Fruit fly (Drosophila melanogaster): Measurements from ENCODE around the gene CG10462.

The CG10462 gene

dm6 chr2L:19756716-19757115 lies 20.9 kb upstream of the CG10462 start, which contains the start of gene CG10631 (continued):
- TF ChIP-seq CG11398 (GFP tag; optimal IDR thresholded peaks at IDR 0.05) (no peak), Nf-YC (tag; optimal IDR thresholded peaks at IDR 0.05) (peak; percentile 9), CG7745 (tag; optimal IDR thresholded peaks at IDR 0.05) (no peak), Opbp (GFP tag; IDR thresholded peaks at IDR 0.05; ENCODE audit: partially characterized antibody) (peak; percentile 79), TFAM (GFP tag; optimal IDR thresholded peaks at IDR 0.05) (no peak), grn (GFP tag; optimal IDR thresholded peaks at IDR 0.05) (no peak), Deaf1 (tag; optimal IDR thresholded peaks at IDR 0.05) (peak; percentile 80), unpg (GFP tag; optimal IDR thresholded peaks at IDR 0.05) (no peak), CG3163 (GFP tag; optimal IDR thresholded peaks at IDR 0.05) (no peak), Abd-B (GFP tag; optimal IDR thresholded peaks at IDR 0.05) (no peak), pzg (GFP tag; optimal IDR thresholded peaks at IDR 0.05) (peak; percentile 68), zen2 (GFP tag; IDR thresholded peaks at IDR 0.05; ENCODE audit: partially characterized antibody) (peak; percentile 75), onecut (GFP tag; IDR thresholded peaks at IDR 0.05) (peak; percentile 16; the same call in 1 of the 2 replicates), MBD-R2 (GFP tag; IDR thresholded peaks at IDR 0.05) (peak; percentile 70), CG15514 (GFP tag; optimal IDR thresholded peaks at IDR 0.05) (peak; percentile 56), lab (GFP tag; optimal IDR thresholded peaks at IDR 0.05) (peak; percentile 34), Rfx (GFP tag; IDR thresholded peaks at IDR 0.05) (peak; percentile 32; the same call in 1 of the 2 replicates), CG42726 (GFP tag; IDR thresholded peaks at IDR 0.05; ENCODE audit: partially characterized antibody) (peak; percentile 52; the same call in 1 of the 2 replicates), hbn (GFP tag; IDR thresholded peaks at IDR 0.05; ENCODE audit: partially characterized antibody) (peak; percentile 75)

- TF ChIP-seq CG10147 (GFP tag; optimal IDR thresholded peaks at IDR 0.05): no peak
- no peak for TF ChIP-seq tup (GFP tag; optimal IDR thresholded peaks at IDR 0.05)
- TF ChIP-seq bab2 (GFP tag; optimal IDR thresholded peaks at IDR 0.05): no peak
- TF ChIP-seq CG31224 (GFP tag; IDR thresholded peaks at IDR 0.05): 0 out of 2 replicates have a peak, but pooled peaks have one; percentile 18
- TF ChIP-seq sim (GFP tag; IDR thresholded peaks at IDR 0.05): 0 out of 2 replicates have a peak, but pooled peaks have one; percentile 19
- TF ChIP-seq chm (GFP tag; IDR thresholded peaks at IDR 0.05): 0 out of 2 replicates have a peak, but pooled peaks have one; percentile 22
- TF ChIP-seq ttk (GFP tag; IDR thresholded peaks at IDR 0.05): 0 out of 2 replicates have a peak, but pooled peaks have one; percentile 10
- TF ChIP-seq scrt (GFP tag; optimal IDR thresholded peaks at IDR 0.05): peak; percentile 85
- TF ChIP-seq CG1832 (GFP tag; optimal IDR thresholded peaks at IDR 0.05): peak; percentile 7
- TF ChIP-seq crol (GFP tag; IDR thresholded peaks at IDR 0.05): peak; percentile 95
- TF ChIP-seq Adf1 (GFP tag; IDR thresholded peaks at IDR 0.05): peak; percentile 69
- 0 out of 3 replicates have a peak, but pooled peaks have one; percentile 25 for TF ChIP-seq ken (GFP tag; IDR thresholded peaks at IDR 0.05)
- peak; percentile 68 for TF ChIP-seq Aef1 (GFP tag; IDR thresholded peaks at IDR 0.05)
- no peak for TF ChIP-seq amos (GFP tag; IDR thresholded peaks at IDR 0.05; ENCODE audit: partially characterized antibody)
- TF ChIP-seq Nf-YB (GFP tag; optimal IDR thresholded peaks at IDR 0.05): no peak
- peak; percentile 7 for TF ChIP-seq Med (GFP tag)
- no peak for TF ChIP-seq Ssrp (tag; optimal IDR thresholded peaks at IDR 0.05)
- TF ChIP-seq CG4360 (GFP tag; IDR thresholded peaks at IDR 0.05): peak; percentile 90
- TF ChIP-seq chinmo (GFP tag; IDR thresholded peaks at IDR 0.05; ENCODE audit: partially characterized antibody): peak; percentile 64; the same call in 1 of the 4 replicates
- no peak for TF ChIP-seq z (GFP tag; IDR thresholded peaks at IDR 0.05)
- TF ChIP-seq abd-A (tag; optimal IDR thresholded peaks at IDR 0.05): peak; percentile 26
- TF ChIP-seq CG15601 (tag; optimal IDR thresholded peaks at IDR 0.05): no peak
- TF ChIP-seq Hr39 (optimal IDR thresholded peaks at IDR 0.05): peak; percentile 71
- peak; percentile 48; the same call in 2 of the 3 replicates for TF ChIP-seq ci (GFP tag; IDR thresholded peaks at IDR 0.05)
Measured at dm6 chr2L:19756040-19756439, 20.3 kb upstream of the CG10462 start.
